Fruit fly (Drosophila melanogaster): ENCODE results near the gene Lasp.

DNA sequence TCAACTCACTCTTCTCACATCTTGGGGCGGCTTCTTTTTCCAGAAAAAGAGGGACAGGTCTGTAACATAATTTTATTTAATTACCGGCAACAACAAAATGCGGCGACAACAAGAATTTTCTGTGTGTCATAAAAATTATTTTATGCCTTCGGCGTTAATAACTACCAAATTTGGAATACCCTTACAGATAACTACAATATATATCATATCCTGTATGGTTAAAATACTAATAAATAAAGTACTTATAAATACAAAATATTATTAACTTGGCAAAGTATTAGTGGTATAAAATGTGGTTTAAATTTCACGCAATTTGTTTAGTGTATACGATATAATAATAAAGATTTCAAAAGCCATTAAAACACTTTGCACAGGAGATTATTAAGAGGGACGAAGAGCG, 39.3 kb upstream of the Lasp start:
- no peak for TF ChIP-seq vri (GFP tag; optimal IDR thresholded peaks at IDR 0.05)
- TF ChIP-seq CG10631 (GFP tag; optimal IDR thresholded peaks at IDR 0.05): no peak
